Fruit fly (Drosophila melanogaster): ENCODE measurements around the gene CG42322.

CG42322 gene

DNA sequence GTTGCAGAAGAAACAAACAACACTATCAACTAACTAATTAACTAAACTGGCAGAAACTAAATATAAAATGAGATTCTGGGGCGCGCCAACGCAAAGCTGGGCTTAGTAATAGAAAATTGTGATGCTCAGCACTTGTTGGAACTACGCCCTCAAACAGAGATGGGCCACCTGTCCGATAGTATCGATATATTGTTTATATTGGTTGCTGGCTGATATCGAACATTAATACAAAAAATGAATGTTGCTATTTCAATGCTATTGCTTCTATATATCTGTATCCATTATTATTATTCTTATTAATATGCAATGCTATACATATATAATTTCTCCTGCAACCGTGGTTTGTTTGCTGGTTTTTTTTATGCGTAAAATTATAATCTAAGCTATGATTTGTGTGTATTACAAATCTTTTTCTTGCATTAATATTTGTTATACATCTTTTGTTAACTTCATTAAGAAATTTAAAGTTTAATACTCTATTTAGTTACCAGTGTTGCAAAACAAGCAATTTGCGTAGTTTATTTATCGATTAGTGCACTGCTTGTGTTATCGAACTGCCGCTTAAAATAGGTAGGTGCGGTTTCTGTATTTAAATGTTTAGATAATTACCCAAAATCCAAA, 22.4 kb downstream of the CG42322 start, which contains the start of gene CG31195 (continued):
- TF ChIP-seq CG9797 (GFP tag; optimal IDR thresholded peaks at IDR 0.05) = no peak
- TF ChIP-seq Bdp1 (GFP tag; optimal IDR thresholded peaks at IDR 0.05) = no peak
- peak; percentile 83 for TF ChIP-seq CG2116 (GFP tag; optimal IDR thresholded peaks at IDR 0.05)
- peak; percentile 2 for TF ChIP-seq ind (GFP tag; optimal IDR thresholded peaks at IDR 0.05)
- TF ChIP-seq scrt (GFP tag; optimal IDR thresholded peaks at IDR 0.05) = peak; percentile 32
- TF ChIP-seq ATbp (GFP tag; optimal IDR thresholded peaks at IDR 0.05) = no peak
- peak; percentile 80 for TF ChIP-seq E2f2 (GFP tag; IDR thresholded peaks at IDR 0.05)
- TF ChIP-seq CG4854 (GFP tag; optimal IDR thresholded peaks at IDR 0.05) = no peak
- TF ChIP-seq tx (GFP tag; optimal IDR thresholded peaks at IDR 0.05) = no peak

DNA sequence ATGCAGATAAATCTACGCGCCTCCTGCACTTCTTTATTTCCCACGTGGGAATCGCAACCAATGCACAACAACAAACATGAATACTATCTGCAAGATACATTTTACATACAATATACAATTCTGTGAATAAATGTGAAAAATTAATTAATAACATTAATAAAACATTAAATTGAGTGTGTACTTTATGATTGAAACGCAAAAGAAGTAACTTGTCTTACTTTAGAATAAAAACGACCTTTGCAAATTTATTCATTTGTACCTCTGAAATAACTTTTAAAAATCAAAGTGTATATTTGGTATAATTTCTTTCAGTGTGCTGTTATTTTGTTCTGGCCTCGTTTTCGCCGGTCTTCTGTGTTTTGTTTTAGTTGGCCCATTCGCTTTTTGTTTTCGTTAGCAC, 24.1 kb downstream of the CG42322 start:
- TF ChIP-seq CG15479 (GFP tag; optimal IDR thresholded peaks at IDR 0.05) = peak; percentile 10
- peak; percentile 58; the same call in 1 of the 2 replicates for TF ChIP-seq Drgx (GFP tag; IDR thresholded peaks at IDR 0.05)
- TF ChIP-seq lbe (GFP tag; optimal IDR thresholded peaks at IDR 0.05) = peak; percentile 51
- TF ChIP-seq corto (GFP tag; optimal IDR thresholded peaks at IDR 0.05) = peak; percentile 6
- TF ChIP-seq CG11695 (GFP tag; IDR thresholded peaks at IDR 0.05) = no peak

DNA sequence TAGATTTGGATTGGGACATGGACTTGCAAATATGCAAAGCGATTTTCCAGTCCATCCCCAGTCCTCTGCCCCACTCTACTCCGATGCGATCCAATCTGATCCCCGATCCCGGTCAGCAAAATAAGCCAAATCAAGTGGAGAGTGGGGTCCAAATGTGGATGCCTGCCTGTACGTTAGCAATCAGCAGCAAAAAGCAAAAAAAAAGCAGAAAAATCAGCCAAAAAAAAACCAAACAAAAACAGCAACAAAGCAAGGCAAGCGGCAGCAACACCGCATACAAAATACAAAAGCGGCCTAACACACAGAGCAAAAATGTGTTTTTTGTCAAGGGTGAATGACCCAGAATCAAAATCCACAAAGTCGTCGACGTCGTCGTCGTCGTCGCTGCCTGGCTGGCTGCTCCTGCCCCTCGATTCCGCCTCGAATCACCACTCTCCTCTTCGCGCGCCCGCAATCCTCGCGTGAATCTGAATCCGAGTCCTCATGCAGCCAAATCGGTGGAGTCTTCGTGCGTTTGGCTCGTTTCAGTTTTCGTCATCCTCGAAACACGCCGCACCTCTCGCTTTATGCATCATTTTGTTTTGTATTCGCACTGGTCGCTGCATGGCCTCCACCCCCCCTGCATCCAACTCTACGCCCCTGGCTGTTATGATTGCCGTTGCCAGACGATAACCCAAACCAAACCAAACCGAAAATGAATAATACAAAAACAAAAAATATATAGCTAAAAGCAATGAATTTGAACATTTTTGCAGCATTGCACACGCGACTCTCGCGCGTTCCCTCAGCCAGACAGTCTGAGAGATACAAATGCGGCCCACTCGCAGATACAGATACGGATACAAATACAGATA, 25.6 kb downstream of the CG42322 start:
- TF ChIP-seq Drgx (GFP tag; IDR thresholded peaks at IDR 0.05) (peak; percentile 58), Ets65A (GFP tag) (peak; percentile 70), Med (GFP tag) (peak; percentile 48), CG15479 (GFP tag; optimal IDR thresholded peaks at IDR 0.05) (peak; percentile 70), lbe (GFP tag; optimal IDR thresholded peaks at IDR 0.05) (peak; percentile 77), Fer1 (GFP tag; optimal IDR thresholded peaks at IDR 0.05) (no peak)

DNA sequence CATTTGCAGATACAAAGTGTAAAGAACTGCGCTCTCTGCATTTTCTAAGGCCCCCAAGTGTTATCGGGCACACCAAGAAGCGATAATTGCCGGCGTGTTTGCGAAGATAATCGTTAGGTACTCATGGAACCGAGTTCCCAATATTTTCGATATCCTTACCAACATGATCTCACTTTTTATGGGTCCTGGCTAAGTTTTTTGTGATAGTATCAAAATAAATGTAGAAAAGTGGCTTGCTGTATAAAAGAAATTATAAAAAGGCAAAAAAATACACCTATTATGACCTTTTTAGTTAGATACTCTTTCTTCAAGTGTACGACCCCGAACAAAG, 26.2 kb downstream of the CG42322 start:
- TF ChIP-seq stwl (tag; optimal IDR thresholded peaks at IDR 0.05) = no peak
- no peak for TF ChIP-seq Aef1 (GFP tag; IDR thresholded peaks at IDR 0.05)
- no peak for TF ChIP-seq slou (GFP tag; optimal IDR thresholded peaks at IDR 0.05)
- no peak for TF ChIP-seq CG18011 (GFP tag; optimal IDR thresholded peaks at IDR 0.05)
- no peak for TF ChIP-seq CG7928 (GFP tag; optimal IDR thresholded peaks at IDR 0.05)
- TF ChIP-seq CG17568 (GFP tag; optimal IDR thresholded peaks at IDR 0.05) = no peak
- no peak for TF ChIP-seq Mrtf (GFP tag; IDR thresholded peaks at IDR 0.05)
- TF ChIP-seq tna (GFP tag; IDR thresholded peaks at IDR 0.05; ENCODE audit: partially characterized antibody) = no peak
- no peak for TF ChIP-seq tx (GFP tag; optimal IDR thresholded peaks at IDR 0.05)
- no peak for TF ChIP-seq sens (GFP tag)
- TF ChIP-seq CG8924 (tag; optimal IDR thresholded peaks at IDR 0.05) = no peak
- no peak for TF ChIP-seq CG10267 (tag; optimal IDR thresholded peaks at IDR 0.05)
- no peak for TF ChIP-seq CG7745 (tag; optimal IDR thresholded peaks at IDR 0.05)
- TF ChIP-seq zfh1 (GFP tag; IDR thresholded peaks at IDR 0.05) = no peak
- no peak for TF ChIP-seq dmrt99B (tag; optimal IDR thresholded peaks at IDR 0.05)
- TF ChIP-seq CG10959 (GFP tag; IDR thresholded peaks at IDR 0.05) = no peak
- TF ChIP-seq Optix (GFP tag; IDR thresholded peaks at IDR 0.05) = no peak
- no peak for TF ChIP-seq chm (GFP tag; IDR thresholded peaks at IDR 0.05)

All from whole organism, embryonic.